Fruit fly (Drosophila melanogaster) whole organism, wandering third instar larva: ENCODE data around the gene CG46304.

Experiments used
- Abd-B ChIP-seq: fragments of >200 bp; optimal IDR thresholded peaks from 2 replicates; lab custom pipeline; 2017; ENCODE audit warnings: missing biosample characterization, missing genetic modification characterization
- CG32264 ChIP-seq: fragments of 200-800 bp; sonication (Bioruptor generic); optimal IDR thresholded peaks from 2 replicates; lab custom pipeline; 2016; ENCODE audit warnings: missing biosample characterization, missing genetic modification characterization
- CG9705 ChIP-seq: fragments of 200-800 bp; sonication (Bioruptor generic); optimal IDR thresholded peaks from 2 replicates; lab custom pipeline; 2018; ENCODE audit warnings: missing biosample characterization, mild to moderate bottlenecking, missing genetic modification characterization
- CrebA ChIP-seq: fragments of 200-800 bp; sonication (Bioruptor generic); optimal IDR thresholded peaks from 2 replicates; lab custom pipeline; 2016; ENCODE audit warnings: missing biosample characterization, mild to moderate bottlenecking, missing genetic modification characterization, borderline replicate concordance
- Dfd ChIP-seq: fragments of >200 bp; optimal IDR thresholded peaks from 2 replicates; lab custom pipeline; 2017; ENCODE audit warnings: missing biosample characterization, missing genetic modification characterization
- Dif ChIP-seq: fragments of 200-275, 200-300 bp; sonication (Bioruptor generic); optimal IDR thresholded peaks from 2 replicates; lab custom pipeline; 2018; ENCODE audit warnings: missing biosample characterization, missing genetic modification characterization; ENCODE audit not compliant: partially characterized antibody
- GATAd ChIP-seq: sonication (Bioruptor generic); optimal IDR thresholded peaks from 2 replicates; lab custom pipeline; 2016; ENCODE audit warnings: missing biosample characterization, missing genetic modification characterization
- HLH106 ChIP-seq: fragments of 200-800 bp; optimal IDR thresholded peaks from 3 replicates; lab custom pipeline; 2019; ENCODE audit warnings: missing biosample characterization, mild to moderate bottlenecking, missing genetic modification characterization, moderate library complexity
- Hnf4 ChIP-seq: fragments of 200-800 bp; sonication (Bioruptor generic); optimal IDR thresholded peaks from 2 replicates; lab custom pipeline; 2016; ENCODE audit warnings: missing biosample characterization, mild to moderate bottlenecking, missing genetic modification characterization
- Hr78 ChIP-seq: fragments of >200 bp; optimal IDR thresholded peaks from 2 replicates; lab custom pipeline; 2017; ENCODE audit warnings: missing biosample characterization, missing genetic modification characterization
- Hr83 ChIP-seq: fragments of 200-300 bp; sonication (Bioruptor generic); optimal IDR thresholded peaks from 2 replicates; lab custom pipeline; 2016; ENCODE audit warnings: missing biosample characterization, mild to moderate bottlenecking, missing genetic modification characterization, moderate library complexity; ENCODE audit not compliant: poor library complexity, severe bottlenecking
- Jra ChIP-seq: sonication (Bioruptor generic); optimal IDR thresholded peaks from 2 replicates; lab custom pipeline; 2016; ENCODE audit warnings: missing biosample characterization, missing genetic modification characterization
- Mio ChIP-seq: sonication (Bioruptor generic); optimal IDR thresholded peaks from 2 replicates; lab custom pipeline; 2016; ENCODE audit warnings: missing biosample characterization, missing genetic modification characterization
- OdsH ChIP-seq: fragments of 200-800 bp; sonication (Bioruptor generic); optimal IDR thresholded peaks from 2 replicates; lab custom pipeline; 2016; ENCODE audit warnings: missing biosample characterization, mild to moderate bottlenecking, missing genetic modification characterization
- Rel ChIP-seq, 2 experiments: fragments of 200-800 bp; sonication (Bioruptor generic) in 1 of 2; optimal IDR thresholded peaks; 2 replicates in 1 of 2; 3 replicates in 1 of 2; lab custom pipeline; 2016 to 2019; ENCODE audit warnings: mild to moderate bottlenecking in 2 of 2, missing biosample characterization in 2 of 2, missing genetic modification characterization in 2 of 2, moderate library complexity in 1 of 2
- Sp1 ChIP-seq: fragments of 200-800 bp; sonication (Bioruptor generic); optimal IDR thresholded peaks from 3 replicates; lab custom pipeline; 2019; ENCODE audit warnings: missing biosample characterization, mild to moderate bottlenecking, missing genetic modification characterization, moderate library complexity
- Vsx2 ChIP-seq: fragments of 200-300, 225-300 bp; sonication (Bioruptor generic); optimal IDR thresholded peaks from 2 replicates; lab custom pipeline; 2018; ENCODE audit warnings: missing biosample characterization, missing genetic modification characterization; ENCODE audit not compliant: partially characterized antibody
- br ChIP-seq: fragments of 200-800 bp; sonication (Bioruptor generic); optimal IDR thresholded peaks from 2 replicates; lab custom pipeline; 2016; ENCODE audit warnings: missing biosample characterization, missing genetic modification characterization
- brk ChIP-seq: fragments of 200-800 bp; sonication (Bioruptor generic); optimal IDR thresholded peaks from 2 replicates; lab custom pipeline; 2016; ENCODE audit warnings: missing biosample characterization, mild to moderate bottlenecking, missing genetic modification characterization
- dl ChIP-seq, 2 experiments: fragments of 175-275, 200-275 bp in 1 of 2; fragments of 200-275 bp in 1 of 2; sonication (Bioruptor generic); optimal IDR thresholded peaks; lab custom pipeline; 2018; ENCODE audit warnings: mild to moderate bottlenecking in 2 of 2, missing biosample characterization in 2 of 2, missing genetic modification characterization in 2 of 2, moderate library complexity in 2 of 2; ENCODE audit not compliant: partially characterized antibody in 2 of 2, insufficient read depth in 1 of 2
- dmrt93B ChIP-seq: fragments of 200-800 bp; sonication (Bioruptor generic); optimal IDR thresholded peaks from 2 replicates; lab custom pipeline; 2018; ENCODE audit warnings: missing biosample characterization, mild to moderate bottlenecking, missing genetic modification characterization
- dsf ChIP-seq: sonication (Bioruptor generic); optimal IDR thresholded peaks from 2 replicates; lab custom pipeline; 2016; ENCODE audit warnings: missing biosample characterization, missing genetic modification characterization, borderline replicate concordance
- ey ChIP-seq: fragments of 200-800 bp; sonication (Bioruptor generic); optimal IDR thresholded peaks from 2 replicates; lab custom pipeline; 2016; ENCODE audit warnings: missing biosample characterization, missing genetic modification characterization
- foxo ChIP-seq, 2 experiments: fragments of 200-800 bp; sonication (Bioruptor generic); optimal IDR thresholded peaks; 2 replicates in 1 of 2; 3 replicates in 1 of 2; lab custom pipeline; 2016 to 2017; ENCODE audit warnings: missing biosample characterization in 2 of 2, missing genetic modification characterization in 2 of 2
- fru ChIP-seq: fragments of 200-800 bp; sonication (Bioruptor generic); optimal IDR thresholded peaks from 3 replicates; lab custom pipeline; 2016; ENCODE audit warnings: missing biosample characterization, mild to moderate bottlenecking, missing genetic modification characterization
- h ChIP-seq: fragments of 200-800 bp; sonication (Bioruptor generic); optimal IDR thresholded peaks from 3 replicates; lab custom pipeline; 2016; ENCODE audit warnings: missing biosample characterization, mild to moderate bottlenecking, missing genetic modification characterization
- jim ChIP-seq: fragments of 175-275, 200-325 bp; sonication (Bioruptor generic); optimal IDR thresholded peaks from 2 replicates; lab custom pipeline; 2016; ENCODE audit warnings: missing biosample characterization, mild to moderate bottlenecking, missing genetic modification characterization
- lola ChIP-seq: fragments of >200 bp; optimal IDR thresholded peaks from 2 replicates; lab custom pipeline; 2017; ENCODE audit warnings: missing biosample characterization, missing genetic modification characterization
- psq ChIP-seq: fragments of 200-800 bp; sonication (Bioruptor generic); optimal IDR thresholded peaks from 3 replicates; lab custom pipeline; 2017; ENCODE audit warnings: missing biosample characterization, mild to moderate bottlenecking, missing genetic modification characterization, moderate library complexity
- rgr ChIP-seq: fragments of 200-800 bp; sonication (Bioruptor generic); optimal IDR thresholded peaks from 3 replicates; lab custom pipeline; 2016; ENCODE audit warnings: missing biosample characterization, mild to moderate bottlenecking, missing genetic modification characterization
- sage ChIP-seq: fragments of 200-800 bp; sonication (Bioruptor generic); optimal IDR thresholded peaks from 2 replicates; lab custom pipeline; 2016; ENCODE audit warnings: missing biosample characterization, mild to moderate bottlenecking, missing genetic modification characterization
- sv ChIP-seq: fragments of 200-800 bp; sonication (Bioruptor generic); optimal IDR thresholded peaks from 3 replicates; lab custom pipeline; 2016; ENCODE audit warnings: missing biosample characterization, missing genetic modification characterization
- tai ChIP-seq: sonication (Bioruptor generic); optimal IDR thresholded peaks from 2 replicates; lab custom pipeline; 2016; ENCODE audit warnings: missing biosample characterization, missing genetic modification characterization
- usp ChIP-seq: fragments of >200 bp; optimal IDR thresholded peaks from 2 replicates; lab custom pipeline; 2017; ENCODE audit warnings: missing biosample characterization, missing genetic modification characterization
- woc ChIP-seq: sonication (Bioruptor generic); optimal IDR thresholded peaks from 2 replicates; lab custom pipeline; 2016; ENCODE audit warnings: missing biosample characterization, mild to moderate bottlenecking, missing genetic modification characterization

The CG46304 gene

DNA sequence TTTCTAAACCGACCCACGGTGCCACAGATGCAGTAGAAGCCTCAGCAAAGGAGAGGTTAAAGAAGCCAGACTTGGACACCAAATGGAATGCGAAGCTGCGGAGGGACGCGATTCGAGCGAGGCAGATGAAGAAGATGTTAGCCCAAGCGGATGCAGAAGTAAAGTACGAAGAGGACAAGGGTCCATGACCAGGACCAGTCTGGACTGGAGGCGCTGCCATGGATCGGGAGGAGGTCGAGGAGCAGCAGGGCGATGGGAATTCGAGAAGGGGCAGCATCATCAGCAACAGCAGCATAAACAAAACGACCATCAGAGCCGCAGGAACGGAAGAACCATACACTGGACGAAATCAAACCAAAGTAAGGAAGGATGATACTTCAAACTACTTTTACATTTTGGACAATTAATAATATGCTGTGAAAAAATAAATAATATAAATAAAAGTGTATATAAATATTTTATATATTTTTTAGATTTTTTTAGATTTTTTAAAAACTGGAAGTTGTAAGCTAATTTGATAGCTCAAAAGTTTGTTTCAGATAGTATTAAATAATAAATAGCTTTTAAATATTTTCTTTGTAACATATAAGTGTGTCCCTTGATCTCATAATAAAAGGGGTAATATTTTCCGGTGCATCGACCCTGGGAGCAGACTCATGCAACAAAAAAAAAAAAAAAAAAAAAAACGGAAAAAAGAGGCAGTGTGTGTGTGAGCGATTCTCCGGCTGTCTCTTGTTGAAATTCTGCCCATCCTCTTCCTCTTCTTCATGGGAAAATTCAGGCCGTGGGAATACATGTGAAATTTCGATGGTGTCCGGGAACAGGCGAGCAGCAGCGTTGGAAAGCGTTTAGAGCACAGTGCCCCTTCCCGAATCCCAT lies 770 bp downstream of the CG46304 start:
- no peak for TF ChIP-seq lola
- peak; percentile 56 for TF ChIP-seq dmrt93B (GFP tag; lab: Kevin White, UChicago)
- no peak for TF ChIP-seq CrebA
- no peak for TF ChIP-seq sage (GFP tag; lab: Kevin White, UChicago)
- TF ChIP-seq foxo (GFP tag; optimal IDR thresholded peaks at IDR 0.05; lab: Kevin White, UChicago) = peak in 1 of 2 experiments; percentile 79
- no peak for TF ChIP-seq GATAd (GFP tag; lab: Kevin White, UChicago)
- peak; percentile 10 for TF ChIP-seq br (GFP tag; lab: Kevin White, UChicago)
- peak; percentile 44 for TF ChIP-seq h
- peak; percentile 88 for TF ChIP-seq psq
- no peak for TF ChIP-seq Jra (GFP tag; lab: Kevin White, UChicago)
- peak; percentile 66 for TF ChIP-seq Dif (GFP tag; lab: Kevin White, UChicago)
- TF ChIP-seq tai = no peak
- TF ChIP-seq woc = no peak
- TF ChIP-seq Abd-B = no peak
- TF ChIP-seq rgr = peak; percentile 72
- TF ChIP-seq jim (GFP tag; lab: Kevin White, UChicago) = peak; percentile 30
- TF ChIP-seq Vsx2 (GFP tag; lab: Kevin White, UChicago) = peak; percentile 52
- no peak for TF ChIP-seq sv (GFP tag; lab: Kevin White, UChicago)
- TF ChIP-seq Mio (GFP tag; lab: Kevin White, UChicago) = no peak
- no peak for TF ChIP-seq fru
- peak; percentile 35 for TF ChIP-seq Hnf4
- TF ChIP-seq HLH106 (tag; lab: Kevin White, UChicago) = peak; percentile 90
- peak; percentile 53 to 76 for TF ChIP-seq dl (GFP tag; optimal IDR thresholded peaks at IDR 0.05; lab: Kevin White, UChicago; ENCODE audit: insufficient read depth in 1 of 2, partially characterized antibody in 2 of 2)
- TF ChIP-seq CG9705 = peak; percentile 3
- TF ChIP-seq Hr83 (GFP tag; lab: Kevin White, UChicago) = peak; percentile 65
- no peak for TF ChIP-seq Rel (GFP tag; optimal IDR thresholded peaks at IDR 0.05; lab: Kevin White, UChicago)
- peak; percentile 24 for TF ChIP-seq Rel (tag; optimal IDR thresholded peaks at IDR 0.05; lab: Kevin White, UChicago)
- TF ChIP-seq brk (GFP tag; lab: Kevin White, UChicago) = peak; percentile 57
- peak; percentile 94 for TF ChIP-seq Sp1
- peak; percentile 73 for TF ChIP-seq OdsH

DNA sequence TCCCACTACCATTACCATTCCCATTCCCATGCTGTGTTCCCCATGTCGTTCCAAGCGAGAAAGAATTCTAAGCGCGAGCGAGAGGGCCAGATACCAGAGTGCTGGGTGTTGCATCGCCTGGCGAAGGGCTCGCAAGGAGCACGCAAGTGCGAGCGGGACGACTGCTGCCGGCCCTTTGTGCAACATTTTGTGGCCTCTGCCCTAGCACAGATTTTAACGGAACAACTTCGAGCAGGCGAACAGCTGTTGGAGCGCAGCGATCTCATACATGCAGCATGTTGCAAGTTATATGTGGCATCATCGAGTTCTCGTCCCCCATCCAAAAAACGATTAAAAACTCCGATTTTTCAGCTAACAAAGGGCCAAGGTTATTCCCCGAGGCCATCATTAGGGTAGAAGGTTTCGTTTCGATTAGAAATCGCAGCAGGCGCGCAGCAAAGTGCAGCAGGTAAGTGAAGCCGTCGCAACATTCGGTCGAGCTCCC lies 1.5 kb downstream of the CG46304 start:
- no peak for TF ChIP-seq CrebA
- peak; percentile 84 for TF ChIP-seq fru
- TF ChIP-seq sage (GFP tag; lab: Kevin White, UChicago) = no peak
- TF ChIP-seq dl (GFP tag; optimal IDR thresholded peaks at IDR 0.05; lab: Kevin White, UChicago; ENCODE audit: insufficient read depth in 1 of 2, partially characterized antibody in 2 of 2) = peak; percentile 21 to 63
- TF ChIP-seq usp = no peak
- no peak for TF ChIP-seq lola
- peak; percentile 83 for TF ChIP-seq Dif (GFP tag; lab: Kevin White, UChicago)
- no peak for TF ChIP-seq Rel (GFP tag; optimal IDR thresholded peaks at IDR 0.05; lab: Kevin White, UChicago)
- TF ChIP-seq Rel (tag; optimal IDR thresholded peaks at IDR 0.05; lab: Kevin White, UChicago) = peak; percentile 93
- no peak for TF ChIP-seq brk (GFP tag; lab: Kevin White, UChicago)
- TF ChIP-seq, all 38 proteins: peak for 4

DNA sequence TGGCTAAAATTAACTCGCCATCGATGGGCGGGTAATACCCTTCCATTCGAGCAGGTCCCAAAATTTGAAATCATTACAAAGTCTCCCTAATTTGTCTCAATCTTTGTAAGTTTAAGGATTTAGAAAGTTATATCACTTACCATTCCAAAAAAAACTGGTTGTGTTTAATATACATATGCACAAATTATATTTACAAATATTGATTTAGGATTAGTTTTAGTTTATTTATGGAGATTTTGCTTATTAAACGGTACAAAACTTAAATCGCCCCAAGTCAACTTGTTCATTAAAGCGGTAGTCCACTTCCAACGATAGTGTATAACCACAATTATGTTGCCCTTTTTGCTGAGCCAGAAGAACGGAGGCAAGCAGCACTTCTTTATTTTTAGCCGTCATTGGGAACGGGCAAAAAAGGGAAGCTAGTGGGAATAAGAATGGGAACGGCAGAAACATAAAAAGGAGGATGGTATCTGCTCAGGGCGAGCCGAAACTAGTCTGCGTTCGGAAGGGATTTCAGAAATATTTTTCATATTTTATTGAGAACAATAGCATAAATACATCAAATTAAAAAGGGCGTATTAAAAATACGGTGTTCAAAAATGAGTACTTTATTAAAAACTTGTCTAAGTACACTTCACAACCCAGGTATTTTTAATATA lies 2.1 kb downstream of the CG46304 start:
- TF ChIP-seq psq (peak; percentile 84), Hr78 (GFP tag; lab: Kevin White, UChicago) (no peak), Dif (GFP tag; lab: Kevin White, UChicago) (no peak), foxo (GFP tag; optimal IDR thresholded peaks at IDR 0.05; lab: Kevin White, UChicago) (peak in 1 of 2 experiments; percentile 81), CG32264 (GFP tag; lab: Kevin White, UChicago) (peak; percentile 11), rgr (peak; percentile 68), sv (GFP tag; lab: Kevin White, UChicago) (no peak), fru (peak; percentile 68), Mio (GFP tag; lab: Kevin White, UChicago) (no peak), Abd-B (no peak), Sp1 (peak; percentile 83), dmrt93B (GFP tag; lab: Kevin White, UChicago) (peak; percentile 56), br (GFP tag; lab: Kevin White, UChicago) (peak; percentile 84), CG9705 (peak; percentile 46), Hnf4 (peak; percentile 70), HLH106 (tag; lab: Kevin White, UChicago) (peak; percentile 83), h (peak; percentile 85), OdsH (peak; percentile 83), lola (no peak), usp (no peak), ey (GFP tag; lab: Kevin White, UChicago) (peak; percentile 80), dsf (GFP tag; lab: Kevin White, UChicago) (peak; percentile 6), Jra (GFP tag; lab: Kevin White, UChicago) (peak; percentile 27), woc (peak; percentile 95), tai (no peak), Dfd (GFP tag; lab: Kevin White, UChicago) (no peak), Rel (GFP tag; optimal IDR thresholded peaks at IDR 0.05; lab: Kevin White, UChicago) (no peak), Rel (tag; optimal IDR thresholded peaks at IDR 0.05; lab: Kevin White, UChicago) (no peak)
